Worm (Caenorhabditis elegans) whole organism, midembryonic: ENCODE data around the gene F42A9.17.

Source experiments
- T22C8.4 ChIP-seq: fragments of 200-800 bp; sonication (Bioruptor generic); IDR thresholded peaks from 2 replicates; pipeline ENCODE4 v1.3.6; 2022; ENCODE audit warnings: missing genetic modification characterization, missing compliant biosample characterization
- tab-1 ChIP-seq: fragments of 200-800 bp; sonication (Bioruptor generic); IDR thresholded peaks from 2 replicates; pipeline ENCODE4 v1.3.6; 2022; ENCODE audit warnings: missing genetic modification characterization, missing compliant biosample characterization
- ztf-29 ChIP-seq: fragments of 200-800 bp; sonication (Bioruptor generic); IDR thresholded peaks from 2 replicates; pipeline ENCODE4 v1.3.6; 2022; ENCODE audit warnings: missing genetic modification reagents, missing genetic modification characterization, missing compliant biosample characterization

DNA sequence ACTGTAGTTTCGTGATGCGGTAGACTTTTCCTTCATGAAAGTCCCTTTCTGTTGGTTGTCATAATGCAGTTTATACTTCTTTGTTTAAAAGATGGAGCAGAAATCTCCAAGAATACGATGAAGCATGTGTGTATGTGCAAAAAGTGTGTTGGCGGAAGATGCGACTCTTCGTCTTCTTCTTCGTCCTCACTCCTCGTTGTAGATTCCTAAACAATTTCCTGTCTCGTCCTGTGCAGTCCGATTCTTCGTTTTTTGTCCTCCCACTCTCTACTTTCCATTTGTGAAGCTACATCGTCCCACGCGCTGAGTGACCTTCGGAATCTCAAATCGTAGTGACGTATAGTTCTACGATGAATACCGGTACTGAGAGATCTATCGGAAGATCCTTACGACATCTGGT lies 16.5 kb upstream of the F42A9.17 start:
- no peak for TF ChIP-seq T22C8.4
- TF ChIP-seq ztf-29 = no peak
- no peak for TF ChIP-seq tab-1 (GFP tag; lab: Robert Waterston, UW)
